Worm (Caenorhabditis elegans): ENCODE measurements around the gene snf-3.

Gene snf-3

ce11 chrII:1140689-1141088 is 48.9 kb downstream of the snf-3 start, which contains the start of gene W09B6.4:
TSS of gene W09B6.4 (minus strand) at chrII:1140839.
- TF ChIP-seq him-1 (tag; optimal IDR thresholded peaks at IDR 0.05), result no peak
- no peak for TF ChIP-seq dao-5 (tag; optimal IDR thresholded peaks at IDR 0.05)
- no peak for TF ChIP-seq W03F9.2 (tag; optimal IDR thresholded peaks at IDR 0.05)

- TF ChIP-seq dao-5 (tag; optimal IDR thresholded peaks at IDR 0.05), result no peak
- no peak for TF ChIP-seq him-1 (tag; optimal IDR thresholded peaks at IDR 0.05)
- no peak for TF ChIP-seq W03F9.2 (tag; optimal IDR thresholded peaks at IDR 0.05)
These were observed 50.1 kb downstream of the snf-3 start for ce11 chrII:1141720-1142574.

- TF ChIP-seq W03F9.2 (tag; optimal IDR thresholded peaks at IDR 0.05), result no peak
- TF ChIP-seq dao-5 (tag; optimal IDR thresholded peaks at IDR 0.05), result no peak
- TF ChIP-seq him-1 (tag; optimal IDR thresholded peaks at IDR 0.05), result no peak
These were observed 51.5 kb downstream of the snf-3 start for ce11 chrII:1143173-1143738.
